Worm (Caenorhabditis elegans) whole organism, L4 larva: ENCODE results near the gene cah-2.
A peak's percentile ranks its signal among the peaks of the same experiment; 100 is the strongest.

Experiments used
- F44E2.7 ChIP-seq: fragments of 200-800 bp; sonication (Bioruptor generic); IDR thresholded peaks from 2 replicates; pipeline ENCODE4 v2.1.2; 2022; ENCODE audit warnings: missing genetic modification characterization, missing compliant biosample characterization
- R02D3.7 ChIP-seq: fragments of 150-350 bp; sonication (generic microtip); optimal IDR thresholded peaks from 3 replicates; lab custom pipeline; 2014; ENCODE audit warnings: missing biosample characterization, missing genetic modification characterization
- ces-1 ChIP-seq: fragments of 150-350 bp; sonication (generic microtip); optimal IDR thresholded peaks from 4 replicates; lab custom pipeline; 2014; ENCODE audit warnings: missing biosample characterization, missing genetic modification reagents, missing genetic modification characterization
- fkh-10 ChIP-seq: fragments of 150-350 bp; optimal IDR thresholded peaks from 2 replicates; lab custom pipeline; 2014; ENCODE audit warnings: missing biosample characterization, missing genetic modification reagents, missing genetic modification characterization
- nhr-11 ChIP-seq: fragments of 150-350 bp; optimal IDR thresholded peaks from 2 replicates; lab custom pipeline; 2014; ENCODE audit warnings: missing biosample characterization, missing genetic modification characterization
- nhr-237 ChIP-seq: sonication (generic microtip); optimal IDR thresholded peaks from 2 replicates; lab custom pipeline; 2017; ENCODE audit warnings: missing biosample characterization, missing genetic modification characterization
- nhr-25 ChIP-seq: sonication (generic microtip); optimal IDR thresholded peaks from 2 replicates; lab custom pipeline; 2017; ENCODE audit warnings: missing genetic modification characterization, mild to moderate bottlenecking, missing compliant biosample characterization, antibody characterized with exemption, moderate library complexity, borderline replicate concordance; ENCODE audit not compliant: insufficient read depth
- nhr-28 ChIP-seq: fragments of 150-350 bp; optimal IDR thresholded peaks from 2 replicates; lab custom pipeline; 2014; ENCODE audit warnings: missing biosample characterization, missing genetic modification characterization
- unc-62 ChIP-seq, 3 experiments: fragments of 150-350 bp in 1 of 3; sonication (generic microtip); optimal IDR thresholded peaks in 2 of 3; peaks in 1 of 3; 1 replicate in 1 of 3; 2 replicates in 2 of 3; lab custom pipeline; 2014 to 2017; ENCODE audit warnings: missing biosample characterization in 3 of 3, missing genetic modification characterization in 3 of 3, missing genetic modification reagents in 3 of 3, missing genotype in 1 of 3

ce11 chrII:7457210-7457609 lies 25.7 kb downstream of the cah-2 start, which contains the start of gene D1022.4:
- TF ChIP-seq unc-62 (GFP tag; optimal IDR thresholded peaks at IDR 0.05 in 1 of 2; lab: Kevin White, UChicago) (no peak), unc-62 (tag; optimal IDR thresholded peaks at IDR 0.05; lab: Kevin White, UChicago) (no peak), fkh-10 (GFP tag; lab: Kevin White, UChicago) (no peak), nhr-11 (tag; lab: Kevin White, UChicago) (no peak), ces-1 (GFP tag; lab: Kevin White, UChicago) (no peak), R02D3.7 (no peak), nhr-28 (peak; percentile 69), nhr-25 (tag; lab: Kevin White, UChicago) (no peak), F44E2.7 (GFP tag; lab: Robert Waterston, UW) (no peak), nhr-237 (tag; lab: Kevin White, UChicago) (no peak)
